Worm (Caenorhabditis elegans): Measurements from ENCODE around the gene R10H10.3.

DNA sequence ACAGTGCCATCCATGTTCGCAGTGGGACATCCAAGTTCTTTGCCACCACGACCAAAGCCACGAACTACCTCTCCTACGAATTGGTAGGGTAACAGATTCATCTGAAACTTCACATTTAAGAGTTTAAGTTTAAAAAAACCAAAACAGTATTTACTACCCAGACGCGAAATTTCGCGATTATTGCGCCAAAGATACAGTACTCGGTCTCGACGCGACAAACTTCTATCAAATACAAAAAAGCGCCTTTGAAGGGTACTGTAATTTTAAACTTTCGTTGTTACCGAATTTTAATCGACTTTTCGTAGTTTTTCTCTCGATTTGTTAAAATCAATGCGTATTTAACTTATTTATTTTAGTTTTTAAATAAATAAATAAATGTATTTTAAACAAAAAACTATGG is 21.1 kb downstream of the R10H10.3 start, which contains the start of gene rfk-1:
- TF ChIP-seq hlh-30 (tag; optimal IDR thresholded peaks at IDR 0.05; ENCODE audit: insufficient read depth) (no peak), Y105C5A.15 (GFP tag; IDR thresholded peaks at IDR 0.05) (no peak), ama-1 (optimal IDR thresholded peaks at IDR 0.05) (no peak), unc-130 (GFP tag; optimal IDR thresholded peaks at IDR 0.05) (no peak), pqm-1 (tag; optimal IDR thresholded peaks at IDR 0.05) (no peak)

Measured in whole organism, L4 larva.